Worm (Caenorhabditis elegans) whole organism, late embryonic: Measurements from ENCODE around the gene F49F1.4.

ENCODE experiments used
- ceh-19 ChIP-seq: fragments of 200-800 bp; sonication (Bioruptor generic); optimal IDR thresholded peaks from 2 replicates; lab custom pipeline; 2018; ENCODE audit warnings: mild to moderate bottlenecking, missing genetic modification characterization, missing compliant biosample characterization
- ceh-31 ChIP-seq: sonication (generic microtip); optimal IDR thresholded peaks from 2 replicates; lab custom pipeline; 2016; ENCODE audit warnings: missing genetic modification characterization, missing compliant biosample characterization
- che-1 ChIP-seq: sonication (generic microtip); optimal IDR thresholded peaks from 2 replicates; lab custom pipeline; 2016; ENCODE audit warnings: mild to moderate bottlenecking, missing genetic modification characterization, missing compliant biosample characterization
- pag-3 ChIP-seq: sonication (generic microtip); optimal IDR thresholded peaks from 2 replicates; lab custom pipeline; 2016; ENCODE audit warnings: missing compliant biosample characterization, missing genetic modification characterization, borderline replicate concordance
- pha-2 ChIP-seq: sonication (generic microtip); optimal IDR thresholded peaks from 2 replicates; lab custom pipeline; 2017; ENCODE audit warnings: mild to moderate bottlenecking, missing genetic modification characterization, missing compliant biosample characterization
- pqm-1 ChIP-seq: sonication (generic microtip); optimal IDR thresholded peaks from 2 replicates; lab custom pipeline; 2016; ENCODE audit warnings: missing genetic modification characterization, missing compliant biosample characterization
- rnt-1 ChIP-seq: sonication (generic microtip); optimal IDR thresholded peaks from 2 replicates; lab custom pipeline; 2016; ENCODE audit warnings: missing genetic modification characterization, missing compliant biosample characterization
- unc-42 ChIP-seq: sonication (generic microtip); optimal IDR thresholded peaks from 2 replicates; lab custom pipeline; 2016; ENCODE audit warnings: missing genotype, missing genetic modification characterization, missing compliant biosample characterization
- unc-86 ChIP-seq: sonication (generic microtip); optimal IDR thresholded peaks from 2 replicates; lab custom pipeline; 2016; ENCODE audit warnings: missing genetic modification characterization, missing compliant biosample characterization
- zip-5 ChIP-seq: sonication (generic microtip); optimal IDR thresholded peaks from 2 replicates; lab custom pipeline; 2016; ENCODE audit warnings: missing genetic modification characterization, missing compliant biosample characterization

Gene F49F1.4

DNA sequence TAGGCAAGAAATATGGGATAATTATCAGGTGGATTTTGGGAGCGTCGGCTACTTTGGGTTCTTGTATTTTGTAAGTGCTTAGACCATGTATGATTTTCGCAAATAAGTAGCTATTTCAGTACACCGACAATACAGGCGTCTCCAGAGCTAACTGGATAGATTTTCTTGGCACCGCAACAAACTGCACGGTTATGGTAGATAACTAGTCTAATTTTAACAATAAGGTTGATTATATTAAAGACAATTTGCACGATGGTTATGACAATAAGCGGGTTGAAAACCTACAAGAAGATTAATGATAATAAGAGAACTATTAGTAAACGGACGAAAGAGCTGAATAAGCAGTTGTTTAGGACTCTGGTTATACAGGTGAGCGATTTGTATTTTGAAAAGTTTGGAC lies 48.2 kb downstream of the F49F1.4 start:
- TF ChIP-seq pha-2 (tag; lab: Kevin White, UChicago) (no peak), pag-3 (no peak), rnt-1 (tag; lab: Kevin White, UChicago) (no peak), zip-5 (tag; lab: Kevin White, UChicago) (no peak), che-1 (tag; lab: Kevin White, UChicago) (no peak), ceh-31 (tag; lab: Kevin White, UChicago) (no peak), ceh-19 (GFP tag; lab: Kevin White, UChicago) (no peak), unc-42 (tag; lab: Kevin White, UChicago) (no peak), unc-86 (tag; lab: Kevin White, UChicago) (no peak), pqm-1 (no peak)
- TF ChIP-seq, all 69 proteins: peak for 0
